Worm (Caenorhabditis elegans) whole organism, L1 larva: Measurements from ENCODE around the gene sri-73.

Source experiments
- F16B12.6 ChIP-seq: fragments of 150-350 bp; optimal IDR thresholded peaks from 2 replicates; lab custom pipeline; 2014; ENCODE audit warnings: missing biosample characterization, missing genetic modification characterization
- Y116A8C.19 ChIP-seq: sonication (generic microtip); optimal IDR thresholded peaks from 2 replicates; lab custom pipeline; 2016; ENCODE audit warnings: missing compliant biosample characterization, missing genetic modification characterization, borderline replicate concordance
- ama-1 ChIP-seq: fragments of 150-350 bp; optimal IDR thresholded peaks from 2 replicates; lab custom pipeline; 2014
- ceh-82 ChIP-seq, 3 experiments: fragments of 150-350 bp in 1 of 3; sonication (generic microtip) in 2 of 3; optimal IDR thresholded peaks; 2 replicates each; lab custom pipeline; 2014 to 2017; ENCODE audit warnings: missing biosample characterization in 3 of 3, missing genetic modification characterization in 3 of 3
- irx-1 ChIP-seq: sonication (generic microtip); optimal IDR thresholded peaks from 2 replicates; lab custom pipeline; 2016; ENCODE audit warnings: missing genetic modification characterization, missing compliant biosample characterization
- lsy-2 ChIP-seq, 2 experiments: fragments of 150-350 bp; optimal IDR thresholded peaks; 2 replicates each; lab custom pipeline; 2014; ENCODE audit warnings: missing biosample characterization in 2 of 2, missing genetic modification characterization in 2 of 2
- nhr-12 ChIP-seq: sonication (generic microtip); optimal IDR thresholded peaks from 2 replicates; lab custom pipeline; 2017; ENCODE audit warnings: missing biosample characterization, missing genetic modification characterization
- nhr-20 ChIP-seq: sonication (generic microtip); optimal IDR thresholded peaks from 2 replicates; lab custom pipeline; 2016; ENCODE audit warnings: mild to moderate bottlenecking, missing genetic modification characterization, missing compliant biosample characterization
- nhr-237 ChIP-seq: fragments of 150-350 bp; optimal IDR thresholded peaks from 2 replicates; lab custom pipeline; 2014; ENCODE audit warnings: missing biosample characterization, missing genetic modification characterization
- nhr-77 ChIP-seq: fragments of 150-350 bp; optimal IDR thresholded peaks from 2 replicates; lab custom pipeline; 2014; ENCODE audit warnings: missing biosample characterization, missing genetic modification characterization
- skn-1 ChIP-seq: fragments of 150-350 bp; optimal IDR thresholded peaks from 2 replicates; lab custom pipeline; 2014; ENCODE audit warnings: missing biosample characterization, missing genetic modification characterization
- unc-62 ChIP-seq: fragments of 150-350 bp; optimal IDR thresholded peaks from 2 replicates; lab custom pipeline; 2014; ENCODE audit warnings: missing biosample characterization, missing genetic modification reagents, missing genetic modification characterization

ce11 chrV:610217-610616, 44.3 kb upstream of the sri-73 start, which contains the start of gene nhr-90:
- TF ChIP-seq ama-1 (lab: Kevin White, UChicago) (no peak), Y116A8C.19 (tag; lab: Kevin White, UChicago) (no peak), F16B12.6 (tag; lab: Kevin White, UChicago) (no peak), nhr-237 (no peak), ceh-82 (tag; optimal IDR thresholded peaks at IDR 0.05; lab: Kevin White, UChicago) (no peak), skn-1 (tag; lab: Kevin White, UChicago) (peak; percentile 18), nhr-12 (tag; lab: Kevin White, UChicago) (no peak), nhr-20 (peak; percentile 55), irx-1 (no peak), unc-62 (GFP tag; lab: Kevin White, UChicago) (no peak), lsy-2 (tag; optimal IDR thresholded peaks at IDR 0.05; lab: Kevin White, UChicago) (no peak), nhr-77 (no peak)
